Worm (Caenorhabditis elegans) whole organism, midembryonic: ENCODE measurements around the gene C06E1.9.

Source experiments
- T22C8.4 ChIP-seq: fragments of 200-800 bp; sonication (Bioruptor generic); IDR thresholded peaks from 2 replicates; pipeline ENCODE4 v1.3.6; 2022; ENCODE audit warnings: missing genetic modification characterization, missing compliant biosample characterization
- flt-1 ChIP-seq: fragments of 200-800 bp; sonication (Bioruptor generic); IDR thresholded peaks from 2 replicates; pipeline ENCODE4 v1.3.6; 2022; ENCODE audit warnings: missing genetic modification characterization, missing compliant biosample characterization
- klf-2 ChIP-seq: fragments of 200-800 bp; sonication (Bioruptor generic); conservative IDR thresholded peaks from 2 replicates; pipeline ENCODE4 v1.3.6; 2022; ENCODE audit warnings: missing genetic modification reagents, missing genetic modification characterization, missing compliant biosample characterization
- ref-1 ChIP-seq: fragments of 200-800 bp; sonication (Bioruptor generic); conservative IDR thresholded peaks from 2 replicates; pipeline ENCODE4 v1.3.6; 2022; ENCODE audit warnings: missing genetic modification reagents, missing genetic modification characterization, missing compliant biosample characterization
- ztf-23 ChIP-seq: fragments of 200-800 bp; sonication (Bioruptor generic); IDR thresholded peaks from 2 replicates; pipeline ENCODE4 v1.3.6; 2022; ENCODE audit warnings: missing genetic modification reagents, missing genetic modification characterization, missing compliant biosample characterization

DNA sequence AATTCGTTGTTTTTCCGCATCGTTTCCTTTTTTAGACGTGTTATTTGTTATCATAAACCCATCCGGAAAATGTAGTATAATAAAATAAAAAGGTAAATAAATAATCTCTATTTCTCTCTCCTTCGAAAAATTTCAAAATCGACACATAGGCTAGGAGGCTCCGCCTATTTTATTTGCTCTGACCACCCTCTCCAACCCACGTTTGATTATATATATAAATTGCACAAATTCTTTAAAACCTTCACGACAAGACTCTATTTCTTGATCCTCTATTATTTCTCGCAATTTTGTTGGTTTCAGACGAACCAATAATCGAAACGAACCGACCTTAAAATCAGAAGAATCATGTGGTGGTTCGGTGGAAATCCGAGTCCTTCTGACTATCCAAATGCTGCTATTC lies 28.8 kb downstream of the C06E1.9 start, which contains the start of gene doxa-1:
- no peak for TF ChIP-seq ref-1 (GFP tag; lab: Robert Waterston, UW)
- no peak for TF ChIP-seq flt-1 (GFP tag; lab: Robert Waterston, UW)
- TF ChIP-seq klf-2 (GFP tag; lab: Robert Waterston, UW): no peak
- no peak for TF ChIP-seq ztf-23 (GFP tag; lab: Robert Waterston, UW)
- TF ChIP-seq T22C8.4 (GFP tag; lab: Robert Waterston, UW): no peak
